Worm (Caenorhabditis elegans) whole organism, L4/young adult: ENCODE measurements around the gene nca-2.

ENCODE experiments used
- W03F9.2 ChIP-seq: fragments of 150-350 bp; optimal IDR thresholded peaks from 2 replicates; lab custom pipeline; 2014; ENCODE audit warnings: missing biosample characterization, missing genetic modification characterization
- dao-5 ChIP-seq: sonication (generic microtip); optimal IDR thresholded peaks from 2 replicates; lab custom pipeline; 2016; ENCODE audit warnings: missing genotype, missing genetic modification characterization, moderate library complexity, missing compliant biosample characterization
- him-1 ChIP-seq: sonication (generic microtip); optimal IDR thresholded peaks from 2 replicates; lab custom pipeline; 2016; ENCODE audit warnings: missing genotype, missing genetic modification reagents, missing genetic modification characterization, missing compliant biosample characterization

Gene nca-2

ce11 chrIII:4984444-4985086 lies 19.2 kb downstream of the nca-2 start, which contains the start of gene C27F2.7:
TSS of gene C27F2.7 (minus strand) at chrIII:4984494.
- TF ChIP-seq W03F9.2 (tag; lab: Kevin White, UChicago) (no peak), him-1 (no peak), dao-5 (tag; lab: Kevin White, UChicago) (no peak)

- TF ChIP-seq him-1 (no peak), W03F9.2 (tag; lab: Kevin White, UChicago) (no peak), dao-5 (tag; lab: Kevin White, UChicago) (no peak)
Measured at ce11 chrIII:4986790-4987259, 21.5 kb downstream of the nca-2 start, which contains the start of the genes C27F2.10 and wdr-60. TSS of gene C27F2.10 (minus strand) at chrIII:4986898. TSS of gene wdr-60 (plus strand) at chrIII:4987209.

ce11 chrIII:4987666-4988065 lies 22.3 kb downstream of the nca-2 start:
- TF ChIP-seq dao-5 (tag; lab: Kevin White, UChicago): no peak
- TF ChIP-seq him-1: no peak
- no peak for TF ChIP-seq W03F9.2 (tag; lab: Kevin White, UChicago)

- TF ChIP-seq W03F9.2 (tag; lab: Kevin White, UChicago): no peak
- no peak for TF ChIP-seq dao-5 (tag; lab: Kevin White, UChicago)
- TF ChIP-seq him-1: no peak
Measured at ce11 chrIII:4998111-4998859, 32.9 kb downstream of the nca-2 start, which contains the start of gene tmem-131. TSS of gene tmem-131 (minus strand) at chrIII:4998161.

ce11 chrIII:4998956-4999425 lies 33.6 kb downstream of the nca-2 start, which contains the start of gene smcr-8:
TSS of gene smcr-8 (plus strand) at chrIII:4999375.
- TF ChIP-seq him-1 (no peak), dao-5 (tag; lab: Kevin White, UChicago) (no peak), W03F9.2 (tag; lab: Kevin White, UChicago) (no peak)

- no peak for TF ChIP-seq dao-5 (tag; lab: Kevin White, UChicago)
- TF ChIP-seq him-1: no peak
- TF ChIP-seq W03F9.2 (tag; lab: Kevin White, UChicago): no peak
Measured at ce11 chrIII:5002231-5002630, 36.9 kb downstream of the nca-2 start, which contains the start of gene R144.10. TSS of gene R144.10 (minus strand) at chrIII:5002331.

ce11 chrIII:5004621-5005020 lies 39.2 kb downstream of the nca-2 start, which contains the start of gene R144.6:
TSS of gene R144.6 (minus strand) at chrIII:5004721.
- TF ChIP-seq dao-5 (tag; lab: Kevin White, UChicago) (no peak), W03F9.2 (tag; lab: Kevin White, UChicago) (no peak), him-1 (no peak)

ce11 chrIII:5006881-5007280 lies 41.5 kb downstream of the nca-2 start, which contains the start of gene R144.12:
TSS of gene R144.12 (minus strand) at chrIII:5006981.
- TF ChIP-seq him-1 (no peak), dao-5 (tag; lab: Kevin White, UChicago) (no peak), W03F9.2 (tag; lab: Kevin White, UChicago) (no peak)

ce11 chrIII:5008730-5009129 lies 43.4 kb downstream of the nca-2 start, which contains the start of gene R144.11:
TSS of gene R144.11 (minus strand) at chrIII:5008830.
- TF ChIP-seq dao-5 (tag; lab: Kevin White, UChicago) (no peak), W03F9.2 (tag; lab: Kevin White, UChicago) (no peak), him-1 (no peak)

- no peak for TF ChIP-seq W03F9.2 (tag; lab: Kevin White, UChicago)
- TF ChIP-seq dao-5 (tag; lab: Kevin White, UChicago): no peak
- no peak for TF ChIP-seq him-1
Measured at ce11 chrIII:5010723-5011122, 45.4 kb downstream of the nca-2 start.

- TF ChIP-seq W03F9.2 (tag; lab: Kevin White, UChicago) (no peak), dao-5 (tag; lab: Kevin White, UChicago) (no peak), him-1 (no peak)
Measured at ce11 chrIII:5012460-5012859, 47.1 kb downstream of the nca-2 start.

- TF ChIP-seq W03F9.2 (tag; lab: Kevin White, UChicago) (peak; percentile 57), him-1 (peak; percentile 67), dao-5 (tag; lab: Kevin White, UChicago) (no peak)
Measured at ce11 chrIII:5013915-5014346, 48.6 kb downstream of the nca-2 start.

- TF ChIP-seq dao-5 (tag; lab: Kevin White, UChicago) (no peak), him-1 (no peak), W03F9.2 (tag; lab: Kevin White, UChicago) (no peak)
Measured at ce11 chrIII:5017550-5017949, 52.2 kb downstream of the nca-2 start, which contains the start of gene larp-1. TSS of gene larp-1 (minus strand) at chrIII:5017650.
